Worm (Caenorhabditis elegans) whole organism, late embryonic: ENCODE measurements around the gene F25E2.3.

Experiments
- C08G9.2 ChIP-seq: sonication (generic microtip); optimal IDR thresholded peaks from 2 replicates; lab custom pipeline; 2016; ENCODE audit warnings: mild to moderate bottlenecking, missing genetic modification characterization, moderate library complexity, missing compliant biosample characterization
- C38D4.7 ChIP-seq: fragments of 200-800 bp; sonication (Bioruptor generic); optimal IDR thresholded peaks from 2 replicates; lab custom pipeline; 2018; ENCODE audit warnings: mild to moderate bottlenecking, missing genetic modification characterization, moderate library complexity, missing compliant biosample characterization
- K02D7.2 ChIP-seq: sonication (generic microtip); optimal IDR thresholded peaks from 2 replicates; lab custom pipeline; 2017; ENCODE audit warnings: mild to moderate bottlenecking, missing genetic modification characterization, missing compliant biosample characterization
- K09A11.1 ChIP-seq: sonication (generic microtip); optimal IDR thresholded peaks from 2 replicates; lab custom pipeline; 2017; ENCODE audit warnings: antibody characterized with exemption, mild to moderate bottlenecking, missing genetic modification characterization, missing compliant biosample characterization; ENCODE audit not compliant: insufficient read depth
- T23F11.4 ChIP-seq: fragments of 200-800 bp; sonication (Bioruptor generic); optimal IDR thresholded peaks from 2 replicates; lab custom pipeline; 2018; ENCODE audit warnings: mild to moderate bottlenecking, missing genetic modification characterization, missing compliant biosample characterization
- Y22D7AL.16 ChIP-seq: sonication (generic microtip); optimal IDR thresholded peaks from 2 replicates; lab custom pipeline; 2016; ENCODE audit warnings: missing genetic modification characterization, missing compliant biosample characterization
- ama-1 ChIP-seq: fragments of 150-350 bp; optimal IDR thresholded peaks from 2 replicates; lab custom pipeline; 2014
- ceh-19 ChIP-seq: fragments of 200-800 bp; sonication (Bioruptor generic); optimal IDR thresholded peaks from 2 replicates; lab custom pipeline; 2018; ENCODE audit warnings: mild to moderate bottlenecking, missing genetic modification characterization, missing compliant biosample characterization
- ceh-22 ChIP-seq: sonication (generic microtip); optimal IDR thresholded peaks from 2 replicates; lab custom pipeline; 2017; ENCODE audit warnings: missing biosample characterization, missing genetic modification characterization
- ceh-24 ChIP-seq: sonication (generic microtip); optimal IDR thresholded peaks from 2 replicates; lab custom pipeline; 2016; ENCODE audit warnings: mild to moderate bottlenecking, missing genetic modification characterization, missing compliant biosample characterization
- ceh-30 ChIP-seq: fragments of 150-350 bp; optimal IDR thresholded peaks from 2 replicates; lab custom pipeline; 2014; ENCODE audit warnings: missing biosample characterization, missing genetic modification characterization
- ceh-34 ChIP-seq: sonication (generic microtip); optimal IDR thresholded peaks from 2 replicates; lab custom pipeline; 2016; ENCODE audit warnings: mild to moderate bottlenecking, missing genetic modification characterization, missing compliant biosample characterization
- ceh-45 ChIP-seq: fragments of 200-800 bp; sonication (Bioruptor generic); IDR thresholded peaks from 2 replicates; pipeline ENCODE4 v1.3.6; 2022; ENCODE audit warnings: missing genetic modification reagents, missing genetic modification characterization, missing compliant biosample characterization
- ceh-48 ChIP-seq: sonication (generic microtip); optimal IDR thresholded peaks from 2 replicates; lab custom pipeline; 2016; ENCODE audit warnings: missing genetic modification characterization, inconsistent platforms, missing compliant biosample characterization
- ceh-9 ChIP-seq: sonication (generic microtip); optimal IDR thresholded peaks from 2 replicates; lab custom pipeline; 2016; ENCODE audit warnings: mild to moderate bottlenecking, missing genetic modification characterization, inconsistent platforms, missing compliant biosample characterization
- che-1 ChIP-seq: sonication (generic microtip); optimal IDR thresholded peaks from 2 replicates; lab custom pipeline; 2016; ENCODE audit warnings: mild to moderate bottlenecking, missing genetic modification characterization, missing compliant biosample characterization
- elt-2 ChIP-seq: sonication (generic microtip); optimal IDR thresholded peaks from 2 replicates; lab custom pipeline; 2016; ENCODE audit warnings: missing genetic modification reagents, missing genetic modification characterization, missing compliant biosample characterization
- ets-4 ChIP-seq: sonication (generic microtip); optimal IDR thresholded peaks from 2 replicates; lab custom pipeline; 2016; ENCODE audit warnings: missing genetic modification characterization, missing compliant biosample characterization
- eyg-1 ChIP-seq: sonication (generic microtip); optimal IDR thresholded peaks from 2 replicates; lab custom pipeline; 2016; ENCODE audit warnings: missing genotype, missing genetic modification characterization, missing compliant biosample characterization
- fax-1 ChIP-seq: sonication (generic microtip); optimal IDR thresholded peaks from 2 replicates; lab custom pipeline; 2016; ENCODE audit warnings: missing genotype, missing genetic modification characterization, missing compliant biosample characterization
- hlh-15 ChIP-seq: sonication (generic microtip); optimal IDR thresholded peaks from 2 replicates; lab custom pipeline; 2016; ENCODE audit warnings: missing genetic modification characterization, missing compliant biosample characterization
- hlh-6 ChIP-seq: sonication (generic microtip); optimal IDR thresholded peaks from 2 replicates; lab custom pipeline; 2016; ENCODE audit warnings: missing genotype, missing genetic modification characterization, missing compliant biosample characterization
- hlh-8 ChIP-seq: sonication (generic microtip); optimal IDR thresholded peaks from 2 replicates; lab custom pipeline; 2016; ENCODE audit warnings: missing genotype, missing genetic modification characterization, missing compliant biosample characterization
- lin-11 ChIP-seq: fragments of 200-800 bp; sonication (Bioruptor generic); optimal IDR thresholded peaks from 2 replicates; lab custom pipeline; 2018; ENCODE audit warnings: mild to moderate bottlenecking, missing genetic modification characterization, missing compliant biosample characterization
- mec-3 ChIP-seq: sonication (generic microtip); optimal IDR thresholded peaks from 2 replicates; lab custom pipeline; 2016; ENCODE audit warnings: borderline replicate concordance, missing genetic modification characterization, missing compliant biosample characterization
- nfya-1 ChIP-seq: sonication (generic microtip); optimal IDR thresholded peaks from 2 replicates; lab custom pipeline; 2017; ENCODE audit warnings: missing genetic modification characterization, mild to moderate bottlenecking, missing compliant biosample characterization, antibody characterized with exemption, moderate library complexity
- nhr-232 ChIP-seq: sonication (generic microtip); optimal IDR thresholded peaks from 2 replicates; lab custom pipeline; 2016; ENCODE audit warnings: missing genetic modification characterization, missing compliant biosample characterization
- pag-3 ChIP-seq: sonication (generic microtip); optimal IDR thresholded peaks from 2 replicates; lab custom pipeline; 2016; ENCODE audit warnings: missing compliant biosample characterization, missing genetic modification characterization, borderline replicate concordance
- pat-9 ChIP-seq: fragments of 200-800 bp; sonication (Bioruptor generic); optimal IDR thresholded peaks from 2 replicates; lab custom pipeline; 2018; ENCODE audit warnings: mild to moderate bottlenecking, missing genetic modification characterization, moderate library complexity, missing compliant biosample characterization
- pax-1 ChIP-seq: fragments of 150-350 bp; optimal IDR thresholded peaks from 2 replicates; lab custom pipeline; 2014; ENCODE audit warnings: missing biosample characterization, missing genetic modification characterization
- pha-2 ChIP-seq: sonication (generic microtip); optimal IDR thresholded peaks from 2 replicates; lab custom pipeline; 2017; ENCODE audit warnings: mild to moderate bottlenecking, missing genetic modification characterization, missing compliant biosample characterization
- pha-4 ChIP-seq: fragments of 150-350 bp; optimal IDR thresholded peaks from 2 replicates; lab custom pipeline; 2018; ENCODE audit warnings: missing biosample characterization, missing genetic modification reagents, missing genetic modification characterization
- pros-1 ChIP-seq: fragments of 150-350 bp; optimal IDR thresholded peaks from 2 replicates; lab custom pipeline; 2014; ENCODE audit warnings: missing biosample characterization, missing genetic modification reagents, missing genetic modification characterization
- ref-2 ChIP-seq: sonication (generic microtip); optimal IDR thresholded peaks from 2 replicates; lab custom pipeline; 2016; ENCODE audit warnings: missing genetic modification characterization, missing compliant biosample characterization
- rnt-1 ChIP-seq: sonication (generic microtip); optimal IDR thresholded peaks from 2 replicates; lab custom pipeline; 2016; ENCODE audit warnings: missing genetic modification characterization, missing compliant biosample characterization
- sox-2 ChIP-seq: fragments of 200-800 bp; sonication (Bioruptor generic); IDR thresholded peaks from 2 replicates; pipeline ENCODE4 v1.3.6; 2022; ENCODE audit warnings: missing genetic modification reagents, missing genetic modification characterization, missing compliant biosample characterization
- sox-4 ChIP-seq: sonication (generic microtip); optimal IDR thresholded peaks from 2 replicates; lab custom pipeline; 2017; ENCODE audit warnings: mild to moderate bottlenecking, missing genetic modification characterization, inconsistent platforms, missing compliant biosample characterization
- syd-9 ChIP-seq: sonication (generic microtip); optimal IDR thresholded peaks from 2 replicates; lab custom pipeline; 2016; ENCODE audit warnings: mild to moderate bottlenecking, missing genetic modification characterization, moderate library complexity, missing compliant biosample characterization
- tbx-7 ChIP-seq: sonication (generic microtip); optimal IDR thresholded peaks from 2 replicates; lab custom pipeline; 2016; ENCODE audit warnings: missing genotype, missing genetic modification characterization, missing compliant biosample characterization
- unc-3 ChIP-seq, 2 experiments: fragments of 200-800 bp in 1 of 2; sonication (Bioruptor generic) in 1 of 2; sonication (generic microtip) in 1 of 2; conservative IDR thresholded peaks in 1 of 2; optimal IDR thresholded peaks in 1 of 2; 2 replicates each; pipeline versions ENCODE4 v1.3.6 to Lab custom; 2016 to 2022; ENCODE audit warnings: missing compliant biosample characterization in 2 of 2, missing genetic modification characterization in 2 of 2, missing genetic modification reagents in 1 of 2
- unc-55 ChIP-seq: sonication (generic microtip); optimal IDR thresholded peaks from 2 replicates; lab custom pipeline; 2017; ENCODE audit warnings: missing biosample characterization, missing genetic modification reagents, missing genetic modification characterization
- zip-5 ChIP-seq: sonication (generic microtip); optimal IDR thresholded peaks from 2 replicates; lab custom pipeline; 2016; ENCODE audit warnings: missing genetic modification characterization, missing compliant biosample characterization
- ztf-16 ChIP-seq: sonication (generic microtip); optimal IDR thresholded peaks from 2 replicates; lab custom pipeline; 2017; ENCODE audit warnings: missing genetic modification characterization, missing compliant biosample characterization

The F25E2.3 gene

DNA sequence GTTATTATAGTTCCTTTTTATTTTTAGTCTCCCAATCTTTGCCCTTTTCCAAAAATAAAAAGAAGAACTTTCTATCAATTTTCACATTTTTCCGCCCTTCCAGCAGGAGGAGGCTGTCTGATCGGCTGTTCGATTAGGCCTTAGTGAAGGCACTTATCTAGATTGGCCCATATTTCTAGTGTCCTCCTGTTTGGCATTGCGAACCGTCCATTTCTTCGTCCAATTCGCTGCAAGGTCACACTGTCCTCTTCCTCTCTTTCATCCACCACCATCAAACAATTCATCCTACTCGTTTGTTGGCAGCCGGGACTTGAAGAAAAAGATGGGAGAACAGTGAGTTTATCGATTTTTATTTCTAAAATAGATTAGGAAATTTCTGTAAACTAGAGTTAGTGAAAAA is 40.8 kb downstream of the F25E2.3 start, which contains the start of gene T04G9.4:
Gene T04G9.4, plus strand, starts transcription at position 293 of the 400 bp plus-strand sequence.
- TF ChIP-seq zip-5 (tag; lab: Kevin White, UChicago) = no peak
- no peak for TF ChIP-seq hlh-15 (tag; lab: Kevin White, UChicago)
- no peak for TF ChIP-seq ceh-30
- TF ChIP-seq Y22D7AL.16 (tag; lab: Kevin White, UChicago) = no peak
- no peak for TF ChIP-seq ceh-24
- no peak for TF ChIP-seq sox-2 (GFP tag; lab: Robert Waterston, UW)
- no peak for TF ChIP-seq unc-55 (GFP tag; lab: Kevin White, UChicago)
- no peak for TF ChIP-seq K02D7.2 (tag; lab: Kevin White, UChicago)
- TF ChIP-seq nfya-1 (tag; lab: Kevin White, UChicago) = no peak

- TF ChIP-seq syd-9 (tag; lab: Kevin White, UChicago) = no peak
- no peak for TF ChIP-seq nfya-1 (tag; lab: Kevin White, UChicago)
- no peak for TF ChIP-seq hlh-8 (tag; lab: Kevin White, UChicago)
- no peak for TF ChIP-seq sox-2 (GFP tag; lab: Robert Waterston, UW)
- no peak for TF ChIP-seq sox-4 (tag; lab: Kevin White, UChicago)
- TF ChIP-seq, all 69 proteins: peak for 0
Observed at ce11 chrX:770537-770936, 42.4 kb downstream of the F25E2.3 start, which contains the start of gene T04G9.7. Gene T04G9.7, plus strand, starts transcription at chrX:770837.

- TF ChIP-seq pha-4 (no peak), rnt-1 (no peak), pag-3 (no peak), fax-1 (tag; lab: Kevin White, UChicago) (no peak), ztf-16 (tag; lab: Kevin White, UChicago) (no peak), ceh-19 (GFP tag; lab: Kevin White, UChicago) (no peak), K02D7.2 (tag; lab: Kevin White, UChicago) (no peak), ceh-24 (no peak), che-1 (tag; lab: Kevin White, UChicago) (no peak), mec-3 (tag; lab: Kevin White, UChicago) (no peak), hlh-8 (tag; lab: Kevin White, UChicago) (no peak), unc-3 (GFP tag; conservative IDR thresholded peaks at IDR 0.05; lab: Robert Waterston, UW) (no peak), unc-3 (tag; optimal IDR thresholded peaks at IDR 0.05; lab: Kevin White, UChicago) (no peak), ceh-45 (no peak), ceh-48 (tag; lab: Kevin White, UChicago) (no peak), zip-5 (tag; lab: Kevin White, UChicago) (no peak), pros-1 (tag; lab: Kevin White, UChicago) (no peak), nfya-1 (tag; lab: Kevin White, UChicago) (no peak), lin-11 (tag; lab: Kevin White, UChicago) (no peak)
Observed at ce11 chrX:769550-769949, 43.4 kb downstream of the F25E2.3 start.

DNA sequence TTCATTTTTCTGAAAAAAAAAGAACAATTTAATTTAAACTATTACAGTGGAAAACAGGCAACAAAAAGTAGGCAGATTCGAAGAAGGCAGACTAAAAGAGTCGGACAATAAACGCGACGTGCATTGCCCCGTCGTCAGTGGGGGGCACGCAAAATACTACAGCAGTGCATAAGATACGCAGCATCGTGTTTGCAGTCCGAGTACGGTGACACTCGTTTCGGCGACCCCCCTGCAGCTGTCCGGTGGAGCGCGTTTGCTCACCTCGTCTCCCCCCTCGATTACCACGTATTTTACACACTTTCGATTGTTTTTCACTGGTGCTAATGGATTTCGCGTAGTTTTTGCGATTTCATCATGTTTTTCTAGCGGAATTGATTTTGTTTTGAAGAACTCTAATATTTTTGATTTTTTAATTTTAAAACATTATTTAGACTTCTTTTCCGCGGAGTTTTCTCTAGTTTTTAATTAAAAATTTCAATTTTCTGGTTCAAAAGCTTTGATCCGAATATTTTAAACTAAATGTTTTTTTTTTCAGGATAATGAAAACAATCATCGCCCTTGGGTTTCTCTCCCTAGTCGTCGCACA is 44.8 kb downstream of the F25E2.3 start, which contains the start of the genes trap-2 and ile-2:
Gene trap-2, minus strand, starts transcription at position 9 of the 586 bp plus-strand sequence.
Gene ile-2, plus strand, starts transcription at position 536 of the 586 bp plus-strand sequence.
- TF ChIP-seq ceh-48 (tag; lab: Kevin White, UChicago) (no peak), tbx-7 (tag; lab: Kevin White, UChicago) (no peak), unc-3 (GFP tag; conservative IDR thresholded peaks at IDR 0.05; lab: Robert Waterston, UW) (no peak), unc-3 (tag; optimal IDR thresholded peaks at IDR 0.05; lab: Kevin White, UChicago) (no peak), ceh-24 (no peak), eyg-1 (no peak), ceh-22 (tag; lab: Kevin White, UChicago) (peak; percentile 25), ref-2 (tag; lab: Kevin White, UChicago) (peak; percentile 90), C38D4.7 (GFP tag; lab: Kevin White, UChicago) (no peak), elt-2 (tag; lab: Kevin White, UChicago) (peak; percentile 48), nfya-1 (tag; lab: Kevin White, UChicago) (peak; percentile 92), T23F11.4 (GFP tag; lab: Kevin White, UChicago) (no peak), nhr-232 (tag; lab: Kevin White, UChicago) (no peak), ama-1 (lab: Kevin White, UChicago) (no peak), ceh-19 (GFP tag; lab: Kevin White, UChicago) (no peak), pax-1 (tag; lab: Kevin White, UChicago) (no peak), zip-5 (tag; lab: Kevin White, UChicago) (no peak), ceh-9 (no peak), ets-4 (tag; lab: Kevin White, UChicago) (peak; percentile 15), ceh-34 (tag; lab: Kevin White, UChicago) (peak; percentile 69), pat-9 (peak; percentile 43), hlh-8 (tag; lab: Kevin White, UChicago) (no peak), hlh-6 (no peak), K09A11.1 (tag; lab: Kevin White, UChicago) (no peak), Y22D7AL.16 (tag; lab: Kevin White, UChicago) (no peak), C08G9.2 (tag; lab: Kevin White, UChicago) (no peak), ceh-30 (no peak), pha-2 (tag; lab: Kevin White, UChicago) (peak; percentile 59), sox-4 (tag; lab: Kevin White, UChicago) (no peak)
